Worm (Caenorhabditis elegans) whole organism, mixed stage, embryonic: ENCODE data around the gene nspb-6.
A peak's percentile ranks its signal among the peaks of the same experiment; 100 is the strongest.

ENCODE experiments used
- M03D4.4 ChIP-seq: sonication (generic microtip); optimal IDR thresholded peaks from 2 replicates; lab custom pipeline; 2017; ENCODE audit warnings: mild to moderate bottlenecking, missing genetic modification characterization, missing compliant biosample characterization
- blmp-1 ChIP-seq: fragments of 150-350 bp; optimal IDR thresholded peaks from 2 replicates; lab custom pipeline; 2014; ENCODE audit warnings: missing biosample characterization, missing genetic modification characterization
- ceh-39 ChIP-seq: fragments of 150-350 bp; optimal IDR thresholded peaks from 2 replicates; lab custom pipeline; 2014; ENCODE audit warnings: missing biosample characterization, missing genetic modification characterization
- ceh-43 ChIP-seq: fragments of 200-800 bp; sonication (Bioruptor generic); optimal IDR thresholded peaks from 2 replicates; lab custom pipeline; 2018; ENCODE audit warnings: mild to moderate bottlenecking, missing genetic modification characterization, moderate library complexity, missing compliant biosample characterization
- ceh-83 ChIP-seq: fragments of 200-800 bp; sonication (Bioruptor generic); optimal IDR thresholded peaks from 2 replicates; lab custom pipeline; 2018; ENCODE audit warnings: mild to moderate bottlenecking, missing genetic modification characterization, missing compliant biosample characterization
- ces-1 ChIP-seq: fragments of 150-350 bp; optimal IDR thresholded peaks from 2 replicates; lab custom pipeline; 2014; ENCODE audit warnings: missing biosample characterization, missing genetic modification reagents, missing genetic modification characterization
- cnd-1 ChIP-seq: fragments of 200-800 bp; sonication (Bioruptor generic); optimal IDR thresholded peaks from 2 replicates; lab custom pipeline; 2018; ENCODE audit warnings: mild to moderate bottlenecking, missing genetic modification characterization, missing compliant biosample characterization
- drap-1 ChIP-seq: fragments of 200-800 bp; sonication (Bioruptor generic); optimal IDR thresholded peaks from 3 replicates; lab custom pipeline; 2018; ENCODE audit warnings: mild to moderate bottlenecking, missing genetic modification characterization, missing compliant biosample characterization
- elt-1 ChIP-seq: sonication (generic microtip); optimal IDR thresholded peaks from 2 replicates; lab custom pipeline; 2017; ENCODE audit warnings: missing genetic modification characterization, mild to moderate bottlenecking, missing compliant biosample characterization, antibody characterized with exemption, moderate library complexity, borderline replicate concordance; ENCODE audit not compliant: insufficient read depth
- elt-3 ChIP-seq: fragments of 150-350 bp; optimal IDR thresholded peaks from 2 replicates; lab custom pipeline; 2014; ENCODE audit warnings: missing biosample characterization, missing genetic modification characterization
- flh-1 ChIP-seq: fragments of 200-800 bp; sonication (Bioruptor generic); optimal IDR thresholded peaks from 2 replicates; lab custom pipeline; 2018; ENCODE audit warnings: mild to moderate bottlenecking, missing genetic modification characterization, moderate library complexity, missing compliant biosample characterization
- ham-2 ChIP-seq: fragments of 200-800 bp; sonication (Bioruptor generic); optimal IDR thresholded peaks from 2 replicates; lab custom pipeline; 2018; ENCODE audit warnings: mild to moderate bottlenecking, missing genetic modification characterization, missing compliant biosample characterization
- hlh-1 ChIP-seq: fragments of 150-350 bp; optimal IDR thresholded peaks from 2 replicates; lab custom pipeline; 2014; ENCODE audit warnings: missing biosample characterization, missing genetic modification reagents, missing genetic modification characterization
- lin-13 ChIP-seq: fragments of 150-350 bp; optimal IDR thresholded peaks from 2 replicates; lab custom pipeline; 2014; ENCODE audit warnings: missing biosample characterization, missing genetic modification characterization
- lsy-2 ChIP-seq: fragments of 150-350 bp; optimal IDR thresholded peaks from 2 replicates; lab custom pipeline; 2014; ENCODE audit warnings: missing biosample characterization, missing genetic modification characterization
- mep-1 ChIP-seq: fragments of 150-350 bp; optimal IDR thresholded peaks from 2 replicates; lab custom pipeline; 2017; ENCODE audit warnings: missing biosample characterization, missing genetic modification reagents, missing genetic modification characterization, inconsistent platforms
- mls-2 ChIP-seq: sonication (generic microtip); optimal IDR thresholded peaks from 2 replicates; lab custom pipeline; 2016; ENCODE audit warnings: mild to moderate bottlenecking, missing genetic modification characterization, moderate library complexity, missing compliant biosample characterization
- nhr-12 ChIP-seq: fragments of 150-350 bp; optimal IDR thresholded peaks from 2 replicates; lab custom pipeline; 2014; ENCODE audit warnings: missing biosample characterization, missing genetic modification characterization
- nhr-2 ChIP-seq: fragments of 150-350 bp; optimal IDR thresholded peaks from 2 replicates; lab custom pipeline; 2014; ENCODE audit warnings: missing biosample characterization, missing genetic modification characterization
- nhr-28 ChIP-seq: fragments of 150-350 bp; optimal IDR thresholded peaks from 2 replicates; lab custom pipeline; 2014; ENCODE audit warnings: missing biosample characterization, missing genetic modification characterization
- nhr-76 ChIP-seq: sonication (generic microtip); optimal IDR thresholded peaks from 2 replicates; lab custom pipeline; 2017; ENCODE audit warnings: missing biosample characterization, missing genetic modification characterization
- pha-4 ChIP-seq: fragments of 150-350 bp; optimal IDR thresholded peaks from 2 replicates; lab custom pipeline; 2018; ENCODE audit warnings: missing biosample characterization, missing genetic modification reagents, missing genetic modification characterization
- sem-2 ChIP-seq: fragments of 200-800 bp; sonication (Bioruptor generic); optimal IDR thresholded peaks from 2 replicates; lab custom pipeline; 2018; ENCODE audit warnings: mild to moderate bottlenecking, missing genetic modification characterization, missing compliant biosample characterization
- snpc-4 ChIP-seq: fragments of 150-350 bp; optimal IDR thresholded peaks from 2 replicates; lab custom pipeline; 2014; ENCODE audit warnings: missing biosample characterization, missing genetic modification characterization
- sptf-1 ChIP-seq: sonication (generic microtip); optimal IDR thresholded peaks from 2 replicates; lab custom pipeline; 2017; ENCODE audit warnings: mild to moderate bottlenecking, missing genetic modification characterization, moderate library complexity, missing compliant biosample characterization
- tbx-8 ChIP-seq: fragments of 200-800 bp; sonication (Bioruptor generic); optimal IDR thresholded peaks from 2 replicates; lab custom pipeline; 2018; ENCODE audit warnings: mild to moderate bottlenecking, missing genetic modification characterization, moderate library complexity, missing compliant biosample characterization
- unc-39 ChIP-seq: fragments of 150-350 bp; optimal IDR thresholded peaks from 2 replicates; lab custom pipeline; 2014; ENCODE audit warnings: missing biosample characterization, missing genetic modification characterization
- unc-62 ChIP-seq: fragments of 150-350 bp; optimal IDR thresholded peaks from 2 replicates; lab custom pipeline; 2014; ENCODE audit warnings: missing biosample characterization, missing genetic modification reagents, missing genetic modification characterization
- zip-8 ChIP-seq: fragments of 150-350 bp; optimal IDR thresholded peaks from 2 replicates; lab custom pipeline; 2014; ENCODE audit warnings: missing biosample characterization, missing genetic modification characterization
- ztf-11 ChIP-seq: fragments of 150-350 bp; optimal IDR thresholded peaks from 2 replicates; lab custom pipeline; 2014; ENCODE audit warnings: missing biosample characterization, missing genetic modification characterization

Gene nspb-6

DNA sequence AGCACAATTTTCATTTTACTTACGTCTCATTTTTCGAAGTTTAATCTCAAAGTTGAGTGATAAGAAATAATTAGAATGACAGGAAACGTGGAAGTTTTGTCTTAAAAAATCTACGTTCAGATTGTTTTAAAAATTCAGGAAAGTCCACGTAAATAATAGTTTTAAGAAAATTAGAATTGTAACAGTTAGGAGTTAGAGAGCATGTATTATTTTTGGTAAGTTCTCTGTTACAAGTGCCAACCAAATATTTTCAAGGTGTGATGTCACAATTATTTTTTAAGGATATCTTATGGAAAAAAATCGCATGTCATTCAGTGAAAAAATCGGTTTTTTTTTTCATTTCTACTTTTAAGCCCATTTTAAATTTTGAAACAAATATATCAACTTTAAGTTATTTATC, 10.8 kb upstream of the nspb-6 start, which contains the start of gene H04M03.11:
Gene H04M03.11, minus strand, starts transcription at position 101 of the 400 bp plus-strand sequence.
- no peak for TF ChIP-seq ceh-39 (tag; lab: Kevin White, UChicago)
- no peak for TF ChIP-seq snpc-4 (tag; lab: Kevin White, UChicago)
- TF ChIP-seq nhr-28 (tag; lab: Kevin White, UChicago) = no peak
- no peak for TF ChIP-seq nhr-12 (tag; lab: Kevin White, UChicago)
- no peak for TF ChIP-seq mep-1
- TF ChIP-seq zip-8 (tag; lab: Kevin White, UChicago) = no peak
- TF ChIP-seq ceh-43 (GFP tag; lab: Kevin White, UChicago) = no peak
- TF ChIP-seq M03D4.4 (tag; lab: Kevin White, UChicago) = no peak
- no peak for TF ChIP-seq ham-2 (GFP tag; lab: Kevin White, UChicago)
- no peak for TF ChIP-seq pha-4
- no peak for TF ChIP-seq nhr-76 (tag; lab: Kevin White, UChicago)

DNA sequence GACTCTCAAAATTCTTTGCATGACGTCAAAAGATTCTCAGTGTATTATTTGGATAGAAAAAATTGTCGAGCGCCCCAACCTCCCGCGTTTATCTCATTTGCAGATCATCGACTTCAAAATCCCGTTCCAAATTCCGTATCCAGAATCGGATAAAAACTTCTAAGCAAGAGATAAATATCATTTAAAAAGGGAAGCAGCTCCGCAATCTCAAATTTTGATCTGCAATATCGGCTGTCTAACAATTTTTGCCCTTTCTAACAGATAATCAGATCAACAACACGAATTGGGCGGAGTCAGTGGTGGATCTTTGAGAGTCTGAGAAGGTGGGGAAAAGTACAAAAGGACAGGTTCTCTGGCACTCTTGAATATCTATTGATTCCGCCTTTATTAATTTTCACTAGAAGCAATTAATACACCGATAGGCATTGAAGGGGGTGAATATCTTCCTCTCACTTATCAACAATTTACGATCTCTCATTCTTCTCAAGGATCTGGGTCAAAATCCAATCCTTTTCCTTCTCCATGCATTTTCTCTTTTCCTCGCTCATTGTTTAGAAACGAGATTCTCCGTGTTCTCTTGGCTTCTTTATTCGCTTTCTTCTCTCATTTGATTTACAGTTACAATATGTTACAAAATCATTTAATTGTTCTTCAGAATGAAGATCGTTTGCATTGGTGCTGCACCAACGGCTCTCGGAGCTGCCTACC, 10.0 kb upstream of the nspb-6 start, which contains the start of gene glf-1:
Gene glf-1, plus strand, starts transcription at position 656 of the 708 bp plus-strand sequence.
- TF ChIP-seq ztf-11 (tag; lab: Kevin White, UChicago) (no peak), elt-1 (tag; lab: Kevin White, UChicago) (peak; percentile 78), nhr-2 (tag; lab: Kevin White, UChicago) (no peak), cnd-1 (tag; lab: Kevin White, UChicago) (no peak)

DNA sequence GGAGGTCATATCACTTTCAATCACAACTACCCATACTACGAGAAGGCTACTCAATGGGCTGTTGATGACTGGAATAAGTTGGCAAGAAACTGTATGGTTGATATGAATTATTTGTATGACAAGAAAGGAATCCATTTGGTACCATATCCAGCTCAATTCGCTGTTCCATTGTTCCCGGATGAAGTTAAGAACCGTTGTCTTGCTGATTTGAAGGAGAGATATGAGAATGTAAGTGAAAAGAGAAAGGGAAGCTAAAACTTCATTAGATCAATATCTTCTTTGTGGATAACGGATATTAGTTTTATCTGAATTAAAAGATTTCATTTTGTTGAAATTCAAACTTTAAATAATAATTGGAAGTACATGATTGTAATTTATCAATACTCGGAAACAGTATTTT, 8.7 kb upstream of the nspb-6 start:
- TF ChIP-seq pha-4 (no peak), snpc-4 (tag; lab: Kevin White, UChicago) (no peak), lsy-2 (tag; lab: Kevin White, UChicago) (no peak), zip-8 (tag; lab: Kevin White, UChicago) (no peak), flh-1 (GFP tag; lab: Kevin White, UChicago) (no peak), tbx-8 (no peak), sem-2 (GFP tag; lab: Kevin White, UChicago) (no peak), ham-2 (GFP tag; lab: Kevin White, UChicago) (no peak), ceh-83 (GFP tag; lab: Kevin White, UChicago) (no peak), blmp-1 (tag; lab: Kevin White, UChicago) (no peak), cnd-1 (tag; lab: Kevin White, UChicago) (no peak)

DNA sequence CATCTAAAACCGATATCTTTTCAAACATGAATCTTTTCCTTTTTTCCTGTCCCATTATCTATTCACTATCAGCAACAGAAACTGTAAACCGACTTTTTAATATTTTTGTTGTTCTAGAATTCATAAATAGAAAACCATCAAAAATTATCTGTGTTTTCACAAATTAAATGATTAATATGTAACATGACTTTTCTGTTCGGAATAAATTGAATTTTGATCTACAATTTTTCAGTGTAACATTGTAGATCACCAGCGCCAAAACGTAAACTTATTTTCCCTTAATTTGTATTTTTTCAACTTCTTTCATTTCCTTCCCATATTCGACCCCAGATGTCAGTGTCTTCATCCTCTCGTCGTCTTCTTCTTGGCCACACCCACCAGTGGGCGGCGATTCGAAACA, 4.0 kb upstream of the nspb-6 start, which contains the start of gene H04M03.3:
Gene H04M03.3, plus strand, starts transcription at position 301 of the 400 bp plus-strand sequence.
- no peak for TF ChIP-seq mls-2 (tag; lab: Kevin White, UChicago)
- no peak for TF ChIP-seq unc-62
- no peak for TF ChIP-seq hlh-1

DNA sequence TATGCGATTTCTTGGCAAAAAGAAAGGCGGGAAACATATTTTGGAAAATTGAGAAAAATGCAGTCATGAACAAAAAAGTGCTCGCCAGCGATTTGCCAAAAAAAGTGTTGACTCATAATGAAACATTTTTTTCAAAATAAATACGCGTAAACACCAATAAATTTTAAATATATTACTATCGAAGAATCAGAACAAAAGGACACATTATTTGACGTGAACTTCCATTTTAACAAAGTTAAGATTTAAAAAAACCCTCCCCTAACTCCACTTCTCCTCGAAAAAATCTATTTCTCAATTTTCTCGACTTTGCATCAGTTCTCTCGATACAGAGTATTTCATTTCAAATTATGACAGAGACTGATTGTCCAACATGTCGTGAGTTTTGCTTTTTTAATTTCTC, 1.1 kb downstream of the nspb-6 start, which contains the start of gene pck-3:
Gene pck-3, plus strand, starts transcription at position 301 of the 400 bp plus-strand sequence.
- TF ChIP-seq elt-3 (no peak), ces-1 (GFP tag; lab: Kevin White, UChicago) (no peak), mls-2 (tag; lab: Kevin White, UChicago) (no peak), M03D4.4 (tag; lab: Kevin White, UChicago) (no peak), unc-39 (tag; lab: Kevin White, UChicago) (no peak), drap-1 (GFP tag; lab: Kevin White, UChicago) (no peak), mep-1 (no peak), nhr-2 (tag; lab: Kevin White, UChicago) (no peak), lin-13 (tag; lab: Kevin White, UChicago) (no peak), ceh-83 (GFP tag; lab: Kevin White, UChicago) (no peak)

DNA sequence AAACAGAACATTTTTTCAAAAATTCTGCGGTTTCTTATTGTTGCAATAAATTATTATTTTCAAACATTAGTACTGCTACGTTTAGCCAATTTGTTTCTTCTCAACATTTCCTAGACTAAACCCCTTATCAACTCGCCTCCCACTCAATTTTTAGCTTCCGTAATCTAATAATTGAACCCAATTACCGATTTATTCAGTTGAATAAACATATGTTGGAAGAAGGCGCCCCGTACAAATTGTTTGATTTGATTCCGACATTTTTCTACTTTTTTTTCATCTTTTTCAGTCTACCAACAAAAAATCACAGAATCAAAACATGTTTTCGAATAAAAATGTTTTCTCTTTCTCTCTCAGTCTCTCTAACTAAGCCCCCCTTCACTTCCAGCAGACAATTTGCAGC, 7.4 kb downstream of the nspb-6 start:
- no peak for TF ChIP-seq sptf-1 (tag; lab: Kevin White, UChicago)
- peak; percentile 66 for TF ChIP-seq ces-1 (GFP tag; lab: Kevin White, UChicago)
- no peak for TF ChIP-seq ztf-11 (tag; lab: Kevin White, UChicago)
- TF ChIP-seq, all 35 proteins: peak for 1
